Worm (Caenorhabditis elegans) whole organism, L3 larva: ENCODE measurements around the gene W10G11.3.

Experiments used
- sea-2 ChIP-seq: fragments of 150-350 bp; sonication (generic microtip); optimal IDR thresholded peaks from 4 replicates; lab custom pipeline; 2014; ENCODE audit warnings: missing biosample characterization, missing genetic modification reagents, missing genetic modification characterization
- tbx-2 ChIP-seq: sonication (generic microtip); optimal IDR thresholded peaks from 2 replicates; lab custom pipeline; 2016; ENCODE audit warnings: mild to moderate bottlenecking, missing genetic modification characterization, missing compliant biosample characterization
- zag-1 ChIP-seq: fragments of 150-350 bp; optimal IDR thresholded peaks from 2 replicates; lab custom pipeline; 2014; ENCODE audit warnings: missing biosample characterization, missing genetic modification characterization

ce11 chrII:3609764-3610163 is 47.4 kb upstream of the W10G11.3 start, which contains the start of gene Y49F6A.5:
- TF ChIP-seq tbx-2 (tag; lab: Kevin White, UChicago) (no peak), sea-2 (GFP tag; lab: Kevin White, UChicago) (no peak), zag-1 (tag; lab: Kevin White, UChicago) (no peak)
